Worm (Caenorhabditis elegans) whole organism, mixed stage, embryonic: ENCODE measurements around the gene T19C3.5.

Experiments used
- blmp-1 ChIP-seq: fragments of 150-350 bp; optimal IDR thresholded peaks from 2 replicates; lab custom pipeline; 2014; ENCODE audit warnings: missing biosample characterization, missing genetic modification characterization
- elt-1 ChIP-seq: sonication (generic microtip); optimal IDR thresholded peaks from 2 replicates; lab custom pipeline; 2017; ENCODE audit warnings: missing genetic modification characterization, mild to moderate bottlenecking, missing compliant biosample characterization, antibody characterized with exemption, moderate library complexity, borderline replicate concordance; ENCODE audit not compliant: insufficient read depth
- nhr-28 ChIP-seq: fragments of 150-350 bp; optimal IDR thresholded peaks from 2 replicates; lab custom pipeline; 2014; ENCODE audit warnings: missing biosample characterization, missing genetic modification characterization
- snpc-4 ChIP-seq: fragments of 150-350 bp; optimal IDR thresholded peaks from 2 replicates; lab custom pipeline; 2014; ENCODE audit warnings: missing biosample characterization, missing genetic modification characterization

DNA sequence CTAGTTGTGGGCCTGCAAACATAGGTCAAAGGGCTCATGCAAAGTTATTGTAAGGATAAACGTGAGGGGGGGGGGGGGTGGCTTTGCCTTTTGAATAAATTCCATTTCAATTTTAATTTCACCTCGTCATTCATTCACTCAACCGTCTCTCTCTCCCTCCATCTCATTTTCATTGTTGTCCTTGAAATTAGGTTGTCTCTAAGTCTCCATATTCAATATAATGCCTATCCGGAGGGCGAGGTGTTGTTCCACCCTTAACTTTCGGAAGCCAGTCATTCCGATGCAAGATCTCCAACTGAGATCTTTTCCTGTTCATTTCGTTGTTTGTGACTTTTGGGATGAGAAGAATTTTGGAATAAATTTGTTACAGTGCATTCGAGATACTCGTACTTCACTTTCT is 29.5 kb upstream of the T19C3.5 start:
- TF ChIP-seq snpc-4 (tag; lab: Kevin White, UChicago) = no peak
- no peak for TF ChIP-seq nhr-28 (tag; lab: Kevin White, UChicago)
- peak; percentile 38 for TF ChIP-seq blmp-1
- TF ChIP-seq elt-1 (tag; lab: Kevin White, UChicago) = no peak
